Worm (Caenorhabditis elegans): Measurements from ENCODE around the gene ugt-64.

- no peak for TF ChIP-seq lin-13 (GFP tag; optimal IDR thresholded peaks at IDR 0.05)
- no peak for TF ChIP-seq ama-1 (optimal IDR thresholded peaks at IDR 0.05)
- no peak for TF ChIP-seq unc-62 (GFP tag; optimal IDR thresholded peaks at IDR 0.05)
- no peak for TF ChIP-seq nhr-25 (tag; optimal IDR thresholded peaks at IDR 0.05)
- TF ChIP-seq unc-39 (tag; optimal IDR thresholded peaks at IDR 0.05), result no peak
- no peak for TF ChIP-seq egl-27 (tag; optimal IDR thresholded peaks at IDR 0.05)
- no peak for TF ChIP-seq fos-1 (tag; optimal IDR thresholded peaks at IDR 0.05)
- no peak for TF ChIP-seq skn-1 (tag; optimal IDR thresholded peaks at IDR 0.05)
Measured at ce11 chrV:3554869-3555268, 48.7 kb upstream of the ugt-64 start, which contains the start of gene grl-29.

Measured in whole organism, L2 larva.